Worm (Caenorhabditis elegans) whole organism, mixed stage, embryonic: ENCODE results near the gene sri-24.
"Not testable (repeated sequence)": the region's sequence is repeated elsewhere in the genome, so short reads cannot be mapped to it uniquely, and the experiment has no call there.

Experiments used
- M03D4.4 ChIP-seq: sonication (generic microtip); optimal IDR thresholded peaks from 2 replicates; lab custom pipeline; 2017; ENCODE audit warnings: mild to moderate bottlenecking, missing genetic modification characterization, missing compliant biosample characterization
- bed-3 ChIP-seq: fragments of 200-800 bp; sonication (Bioruptor generic); optimal IDR thresholded peaks from 3 replicates; lab custom pipeline; 2018; ENCODE audit warnings: mild to moderate bottlenecking, missing genetic modification characterization, moderate library complexity, missing compliant biosample characterization
- blmp-1 ChIP-seq: fragments of 150-350 bp; optimal IDR thresholded peaks from 2 replicates; lab custom pipeline; 2014; ENCODE audit warnings: missing biosample characterization, missing genetic modification characterization
- ceh-39 ChIP-seq: fragments of 150-350 bp; optimal IDR thresholded peaks from 2 replicates; lab custom pipeline; 2014; ENCODE audit warnings: missing biosample characterization, missing genetic modification characterization
- ceh-43 ChIP-seq: fragments of 200-800 bp; sonication (Bioruptor generic); optimal IDR thresholded peaks from 2 replicates; lab custom pipeline; 2018; ENCODE audit warnings: mild to moderate bottlenecking, missing genetic modification characterization, moderate library complexity, missing compliant biosample characterization
- ceh-83 ChIP-seq: fragments of 200-800 bp; sonication (Bioruptor generic); optimal IDR thresholded peaks from 2 replicates; lab custom pipeline; 2018; ENCODE audit warnings: mild to moderate bottlenecking, missing genetic modification characterization, missing compliant biosample characterization
- ces-1 ChIP-seq: fragments of 150-350 bp; optimal IDR thresholded peaks from 2 replicates; lab custom pipeline; 2014; ENCODE audit warnings: missing biosample characterization, missing genetic modification reagents, missing genetic modification characterization
- cnd-1 ChIP-seq: fragments of 200-800 bp; sonication (Bioruptor generic); optimal IDR thresholded peaks from 2 replicates; lab custom pipeline; 2018; ENCODE audit warnings: mild to moderate bottlenecking, missing genetic modification characterization, missing compliant biosample characterization
- drap-1 ChIP-seq: fragments of 200-800 bp; sonication (Bioruptor generic); optimal IDR thresholded peaks from 3 replicates; lab custom pipeline; 2018; ENCODE audit warnings: mild to moderate bottlenecking, missing genetic modification characterization, missing compliant biosample characterization
- elt-1 ChIP-seq: sonication (generic microtip); optimal IDR thresholded peaks from 2 replicates; lab custom pipeline; 2017; ENCODE audit warnings: missing genetic modification characterization, mild to moderate bottlenecking, missing compliant biosample characterization, antibody characterized with exemption, moderate library complexity, borderline replicate concordance; ENCODE audit not compliant: insufficient read depth
- elt-3 ChIP-seq: fragments of 150-350 bp; optimal IDR thresholded peaks from 2 replicates; lab custom pipeline; 2014; ENCODE audit warnings: missing biosample characterization, missing genetic modification characterization
- hlh-1 ChIP-seq: fragments of 150-350 bp; optimal IDR thresholded peaks from 2 replicates; lab custom pipeline; 2014; ENCODE audit warnings: missing biosample characterization, missing genetic modification reagents, missing genetic modification characterization
- lin-13 ChIP-seq: fragments of 150-350 bp; optimal IDR thresholded peaks from 2 replicates; lab custom pipeline; 2014; ENCODE audit warnings: missing biosample characterization, missing genetic modification characterization
- lin-32 ChIP-seq: fragments of 200-800 bp; sonication (Bioruptor generic); optimal IDR thresholded peaks from 2 replicates; lab custom pipeline; 2018; ENCODE audit warnings: mild to moderate bottlenecking, missing genetic modification characterization, missing compliant biosample characterization
- lsy-2 ChIP-seq: fragments of 150-350 bp; optimal IDR thresholded peaks from 2 replicates; lab custom pipeline; 2014; ENCODE audit warnings: missing biosample characterization, missing genetic modification characterization
- mab-5 ChIP-seq: fragments of 150-350 bp; optimal IDR thresholded peaks from 2 replicates; lab custom pipeline; 2014; ENCODE audit warnings: missing biosample characterization, missing genetic modification characterization
- mep-1 ChIP-seq: fragments of 150-350 bp; optimal IDR thresholded peaks from 2 replicates; lab custom pipeline; 2017; ENCODE audit warnings: missing biosample characterization, missing genetic modification reagents, missing genetic modification characterization, inconsistent platforms
- nhr-12 ChIP-seq: fragments of 150-350 bp; optimal IDR thresholded peaks from 2 replicates; lab custom pipeline; 2014; ENCODE audit warnings: missing biosample characterization, missing genetic modification characterization
- nhr-2 ChIP-seq: fragments of 150-350 bp; optimal IDR thresholded peaks from 2 replicates; lab custom pipeline; 2014; ENCODE audit warnings: missing biosample characterization, missing genetic modification characterization
- nhr-237 ChIP-seq: fragments of 150-350 bp; optimal IDR thresholded peaks from 2 replicates; lab custom pipeline; 2014; ENCODE audit warnings: missing biosample characterization, missing genetic modification characterization
- nhr-28 ChIP-seq: fragments of 150-350 bp; optimal IDR thresholded peaks from 2 replicates; lab custom pipeline; 2014; ENCODE audit warnings: missing biosample characterization, missing genetic modification characterization
- nhr-76 ChIP-seq: sonication (generic microtip); optimal IDR thresholded peaks from 2 replicates; lab custom pipeline; 2017; ENCODE audit warnings: missing biosample characterization, missing genetic modification characterization
- pha-4 ChIP-seq: fragments of 150-350 bp; optimal IDR thresholded peaks from 2 replicates; lab custom pipeline; 2018; ENCODE audit warnings: missing biosample characterization, missing genetic modification reagents, missing genetic modification characterization
- sem-2 ChIP-seq: fragments of 200-800 bp; sonication (Bioruptor generic); optimal IDR thresholded peaks from 2 replicates; lab custom pipeline; 2018; ENCODE audit warnings: mild to moderate bottlenecking, missing genetic modification characterization, missing compliant biosample characterization
- snpc-4 ChIP-seq: fragments of 150-350 bp; optimal IDR thresholded peaks from 2 replicates; lab custom pipeline; 2014; ENCODE audit warnings: missing biosample characterization, missing genetic modification characterization
- sptf-1 ChIP-seq: sonication (generic microtip); optimal IDR thresholded peaks from 2 replicates; lab custom pipeline; 2017; ENCODE audit warnings: mild to moderate bottlenecking, missing genetic modification characterization, moderate library complexity, missing compliant biosample characterization
- tbx-8 ChIP-seq: fragments of 200-800 bp; sonication (Bioruptor generic); optimal IDR thresholded peaks from 2 replicates; lab custom pipeline; 2018; ENCODE audit warnings: mild to moderate bottlenecking, missing genetic modification characterization, moderate library complexity, missing compliant biosample characterization
- unc-120 ChIP-seq: sonication (generic microtip); optimal IDR thresholded peaks from 2 replicates; lab custom pipeline; 2017; ENCODE audit warnings: missing genetic modification characterization, missing compliant biosample characterization; ENCODE audit not compliant: poor library complexity, severe bottlenecking
- unc-39 ChIP-seq: fragments of 150-350 bp; optimal IDR thresholded peaks from 2 replicates; lab custom pipeline; 2014; ENCODE audit warnings: missing biosample characterization, missing genetic modification characterization
- unc-62 ChIP-seq: fragments of 150-350 bp; optimal IDR thresholded peaks from 2 replicates; lab custom pipeline; 2014; ENCODE audit warnings: missing biosample characterization, missing genetic modification reagents, missing genetic modification characterization
- zip-8 ChIP-seq: fragments of 150-350 bp; optimal IDR thresholded peaks from 2 replicates; lab custom pipeline; 2014; ENCODE audit warnings: missing biosample characterization, missing genetic modification characterization
- ztf-11 ChIP-seq: fragments of 150-350 bp; optimal IDR thresholded peaks from 2 replicates; lab custom pipeline; 2014; ENCODE audit warnings: missing biosample characterization, missing genetic modification characterization

The sri-24 gene

DNA sequence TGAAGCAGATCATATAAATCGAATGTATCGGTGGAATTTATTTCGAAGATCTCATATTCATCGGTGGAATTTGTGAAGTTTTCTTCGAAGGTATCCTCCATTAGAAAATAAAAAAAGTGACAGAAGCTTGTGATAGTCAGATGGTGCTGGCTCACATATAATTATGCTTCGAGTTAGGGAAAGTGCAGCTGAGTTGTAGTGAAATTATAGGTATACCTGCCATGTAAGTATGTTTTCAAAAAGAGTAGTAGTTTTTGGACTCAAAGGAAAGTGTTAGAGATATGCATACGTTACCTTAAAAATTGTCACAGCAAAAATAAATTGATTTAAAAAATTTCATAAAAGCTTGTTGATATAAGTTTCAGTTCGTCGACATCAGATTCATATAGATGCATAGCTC lies 28.2 kb downstream of the sri-24 start, which contains the start of gene srw-11:
srw-11 (minus strand) TSS at position 101 of the 400 bp plus-strand sequence.
- TF ChIP-seq blmp-1 (tag; lab: Kevin White, UChicago) (no peak), elt-3 (tag; lab: Kevin White, UChicago) (no peak), bed-3 (GFP tag; lab: Kevin White, UChicago) (no peak)
- TF ChIP-seq, all 35 proteins: peak for 0

DNA sequence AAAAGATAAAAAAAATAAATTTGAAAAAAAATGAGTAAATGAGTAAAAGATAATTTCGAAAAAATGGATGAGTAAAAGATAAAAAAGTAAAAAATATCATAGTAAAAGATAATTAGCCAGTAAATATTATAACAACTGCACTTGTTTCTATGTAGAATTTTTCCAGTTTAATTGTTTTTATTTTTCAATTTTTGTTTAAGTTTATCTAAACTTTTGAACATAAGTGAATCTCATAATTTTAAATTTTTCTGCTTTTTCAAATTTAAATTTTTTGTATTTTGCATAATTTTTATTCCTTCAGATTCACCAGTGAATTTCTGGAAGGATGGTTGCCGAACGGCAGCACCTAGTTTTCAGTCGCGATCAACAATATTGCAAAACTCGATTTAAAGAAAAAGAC lies 29.3 kb downstream of the sri-24 start, which contains the start of gene chil-12:
chil-12 (plus strand) TSS at position 301 of the 400 bp plus-strand sequence.
- no peak for TF ChIP-seq unc-62 (GFP tag; lab: Kevin White, UChicago)
- TF ChIP-seq pha-4 (tag; lab: Kevin White, UChicago) = no peak
- TF ChIP-seq M03D4.4 (tag; lab: Kevin White, UChicago) = no peak
- TF ChIP-seq unc-120 = no peak
- TF ChIP-seq cnd-1 (tag; lab: Kevin White, UChicago) = no peak
- TF ChIP-seq elt-1 (tag; lab: Kevin White, UChicago) = no peak
- TF ChIP-seq ceh-43 (GFP tag; lab: Kevin White, UChicago) = no peak
- TF ChIP-seq nhr-12 (tag; lab: Kevin White, UChicago) = no peak
- no peak for TF ChIP-seq elt-3 (tag; lab: Kevin White, UChicago)
- TF ChIP-seq blmp-1 (tag; lab: Kevin White, UChicago) = no peak
- TF ChIP-seq drap-1 (GFP tag; lab: Kevin White, UChicago) = no peak
- TF ChIP-seq hlh-1 = no peak
- TF ChIP-seq snpc-4 (tag; lab: Kevin White, UChicago) = no peak
- no peak for TF ChIP-seq ceh-39
- no peak for TF ChIP-seq ceh-83
- no peak for TF ChIP-seq tbx-8
- no peak for TF ChIP-seq nhr-76 (tag; lab: Kevin White, UChicago)
- TF ChIP-seq zip-8 (tag; lab: Kevin White, UChicago) = no peak
- TF ChIP-seq lsy-2 (tag; lab: Kevin White, UChicago) = no peak
- TF ChIP-seq nhr-2 (tag; lab: Kevin White, UChicago) = no peak

DNA sequence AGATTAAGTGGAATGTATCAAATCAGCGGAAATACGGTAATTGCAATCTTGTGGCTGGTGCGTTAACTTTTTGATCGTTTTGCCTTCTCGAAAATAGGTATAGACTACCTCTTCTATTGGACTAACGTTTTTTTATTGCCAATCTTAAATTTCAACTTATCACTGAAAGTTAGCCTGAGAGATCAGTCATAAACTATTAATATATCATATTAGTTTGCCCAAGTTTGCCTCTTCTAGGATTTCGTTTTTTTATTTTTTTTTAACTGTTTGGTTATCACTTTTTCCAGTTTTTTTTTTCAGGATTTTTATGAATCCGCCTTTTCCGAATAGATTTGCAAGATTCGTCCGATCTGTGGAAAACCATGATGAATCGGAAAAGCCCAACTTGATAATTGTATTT lies 32.5 kb downstream of the sri-24 start, which contains the start of gene kin-30:
kin-30 (plus strand) TSS at position 301 of the 400 bp plus-strand sequence.
- TF ChIP-seq elt-1 (tag; lab: Kevin White, UChicago) (no peak), nhr-76 (tag; lab: Kevin White, UChicago) (no peak), pha-4 (tag; lab: Kevin White, UChicago) (no peak), sem-2 (GFP tag; lab: Kevin White, UChicago) (no peak), sptf-1 (no peak), nhr-237 (tag; lab: Kevin White, UChicago) (no peak), lin-32 (no peak), mep-1 (no peak), lsy-2 (tag; lab: Kevin White, UChicago) (no peak), unc-39 (tag; lab: Kevin White, UChicago) (no peak), ces-1 (GFP tag; lab: Kevin White, UChicago) (no peak), drap-1 (GFP tag; lab: Kevin White, UChicago) (no peak), snpc-4 (tag; lab: Kevin White, UChicago) (no peak), nhr-2 (tag; lab: Kevin White, UChicago) (no peak), lin-13 (tag; lab: Kevin White, UChicago) (no peak), ceh-39 (no peak), M03D4.4 (tag; lab: Kevin White, UChicago) (no peak), nhr-28 (tag; lab: Kevin White, UChicago) (no peak), ceh-83 (no peak)

DNA sequence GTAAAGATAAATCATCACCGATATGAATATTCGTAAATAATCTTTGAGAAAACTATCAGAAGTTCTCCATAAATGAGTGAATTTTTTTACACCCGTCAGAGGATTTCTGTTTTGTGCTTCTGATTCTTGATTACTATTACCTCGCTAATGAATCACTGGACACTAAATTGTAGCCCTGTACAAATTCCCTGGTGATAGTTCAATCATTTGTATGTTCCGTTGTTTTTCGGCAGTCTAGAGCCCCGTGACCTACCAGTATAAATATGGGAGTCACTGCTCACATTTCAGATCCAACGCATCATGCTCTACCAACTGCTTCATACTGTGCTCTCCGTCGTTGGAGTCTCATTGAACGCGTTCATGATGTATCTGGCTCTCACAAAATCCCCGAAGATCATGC lies 38.3 kb downstream of the sri-24 start, which contains the start of gene srd-28:
srd-28 (plus strand) TSS at position 301 of the 400 bp plus-strand sequence.
- not testable (repeated sequence) for TF ChIP-seq hlh-1; lsy-2 (tag; lab: Kevin White, UChicago); M03D4.4 (tag; lab: Kevin White, UChicago)
- TF ChIP-seq, all 35 proteins: peak for 0; not testable (repeated sequence) for 35

- TF ChIP-seq mab-5 (tag; lab: Kevin White, UChicago) (no peak), elt-1 (tag; lab: Kevin White, UChicago) (no peak), zip-8 (tag; lab: Kevin White, UChicago) (no peak), snpc-4 (tag; lab: Kevin White, UChicago) (no peak), ztf-11 (tag; lab: Kevin White, UChicago) (no peak), mep-1 (no peak), tbx-8 (no peak), cnd-1 (tag; lab: Kevin White, UChicago) (no peak), blmp-1 (tag; lab: Kevin White, UChicago) (no peak)
- TF ChIP-seq, all 35 proteins: peak for 0
Observed at ce11 chrV:15252082-15252481, 40.1 kb downstream of the sri-24 start, which contains the start of gene srbc-76. TSS of gene srbc-76 (plus strand) at chrV:15252382.
